Worm (Caenorhabditis elegans): ENCODE measurements around the gene idh-1.

DNA sequence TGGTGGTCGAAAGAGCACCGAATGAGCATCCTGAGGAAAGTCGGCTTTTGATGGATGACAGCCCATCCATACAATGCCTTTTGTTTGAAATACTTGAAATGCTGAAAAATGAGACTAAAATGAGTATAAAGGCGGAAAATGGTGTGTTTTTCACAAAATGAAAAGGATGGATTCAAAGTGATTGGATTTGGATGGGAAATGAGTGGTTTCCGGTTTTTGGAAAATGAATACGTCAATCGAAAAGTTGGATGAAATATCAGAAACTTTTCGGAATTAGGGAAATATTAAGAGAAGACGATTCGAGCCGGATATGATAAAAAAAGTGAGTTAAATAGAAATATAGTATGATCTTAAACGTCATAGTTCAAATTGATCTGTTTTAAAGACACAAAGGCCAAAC, 26.5 kb upstream of the idh-1 start, which contains the start of gene F38E11.6:
- no peak for TF ChIP-seq nhr-90 (tag; optimal IDR thresholded peaks at IDR 0.05)
- no peak for TF ChIP-seq madf-8 (GFP tag; conservative IDR thresholded peaks at IDR 0.05)
- TF ChIP-seq sdz-38 (tag; optimal IDR thresholded peaks at IDR 0.05), result no peak
- no peak for TF ChIP-seq lsl-1 (GFP tag; optimal IDR thresholded peaks at IDR 0.05)
- TF ChIP-seq Y95B8A.8 (GFP tag; IDR thresholded peaks at IDR 0.05), result no peak
- no peak for TF ChIP-seq ccch-3 (GFP tag; optimal IDR thresholded peaks at IDR 0.05)
- no peak for TF ChIP-seq hlh-26 (GFP tag; conservative IDR thresholded peaks at IDR 0.05)
- TF ChIP-seq mxl-1 (tag; optimal IDR thresholded peaks at IDR 0.05), result no peak
- no peak for TF ChIP-seq hmg-20 (GFP tag; IDR thresholded peaks at IDR 0.05)
- TF ChIP-seq lin-54 (GFP tag; optimal IDR thresholded peaks at IDR 0.05), result no peak
- no peak for TF ChIP-seq F33H1.4 (GFP tag; IDR thresholded peaks at IDR 0.05)
- TF ChIP-seq nhr-179 (tag; optimal IDR thresholded peaks at IDR 0.05), result no peak

Measured in whole organism, young adult.